Worm (Caenorhabditis elegans): Measurements from ENCODE around the gene R05G9.3.

The R05G9.3 gene

DNA sequence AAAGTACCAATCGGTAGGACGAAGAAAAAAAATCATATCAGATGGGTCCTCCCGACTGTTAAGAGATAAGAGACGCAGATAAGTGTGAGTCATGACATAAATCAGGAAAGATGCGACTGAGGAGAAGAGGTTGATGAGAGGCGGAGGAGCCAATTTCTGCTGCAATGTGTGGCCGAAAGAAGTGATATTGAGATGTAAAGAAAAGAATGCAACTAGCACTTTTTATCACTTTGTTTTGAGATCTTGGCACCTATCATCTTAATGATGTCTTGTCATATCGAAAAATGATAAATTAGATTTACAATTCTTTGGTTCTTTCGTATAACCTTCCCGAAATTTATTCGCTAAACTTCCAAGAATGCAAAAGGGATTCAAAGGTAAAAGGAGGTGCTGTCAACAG, 19.2 kb downstream of the R05G9.3 start, which contains the start of gene del-10:
del-10 (minus strand) TSS at position 24 of the 400 bp plus-strand sequence.
- peak; percentile 27 for TF ChIP-seq lin-14 (GFP tag; optimal IDR thresholded peaks at IDR 0.05)
- TF ChIP-seq nhr-28 (tag; optimal IDR thresholded peaks at IDR 0.05) = no peak
- peak; percentile 12 for TF ChIP-seq nhr-71 (tag; optimal IDR thresholded peaks at IDR 0.05)
- TF ChIP-seq rnt-1 (tag; optimal IDR thresholded peaks at IDR 0.05) = peak; percentile 56
- no peak for TF ChIP-seq ceh-63 (GFP tag; optimal IDR thresholded peaks at IDR 0.05)
- peak; percentile 17 for TF ChIP-seq unc-130 (tag; optimal IDR thresholded peaks at IDR 0.05)
- TF ChIP-seq lsy-2 (tag; optimal IDR thresholded peaks at IDR 0.05) = peak in 1 of 2 experiments; percentile 12

DNA sequence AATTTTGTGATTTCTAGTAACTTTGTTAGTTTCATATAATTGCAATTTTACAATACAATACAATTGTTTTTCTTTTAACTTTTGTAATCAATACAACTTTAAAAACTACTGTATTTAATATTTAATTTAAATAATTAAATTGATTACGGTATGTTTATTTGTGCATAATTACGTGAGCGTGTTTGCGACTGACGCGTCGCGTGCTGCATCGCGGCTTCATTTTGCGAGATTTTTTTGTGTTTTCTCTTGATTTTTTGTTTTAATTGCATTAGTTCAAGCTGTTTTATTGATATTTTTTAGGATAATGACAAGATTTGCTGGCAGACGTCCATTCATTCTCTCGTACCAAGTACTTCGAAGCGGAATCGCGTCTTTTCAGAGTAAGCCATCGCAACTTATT, 24.7 kb downstream of the R05G9.3 start, which contains the start of gene T28D9.4:
T28D9.4 (plus strand) TSS at position 301 of the 400 bp plus-strand sequence.
- no peak for TF ChIP-seq lir-3 (tag; optimal IDR thresholded peaks at IDR 0.05; ENCODE audit: poor library complexity)
- no peak for TF ChIP-seq ama-1 (optimal IDR thresholded peaks at IDR 0.05)
- TF ChIP-seq hpl-2 (GFP tag; optimal IDR thresholded peaks at IDR 0.05) = no peak
- no peak for TF ChIP-seq mef-2 (tag; optimal IDR thresholded peaks at IDR 0.05)
- no peak for TF ChIP-seq sup-37 (GFP tag; optimal IDR thresholded peaks at IDR 0.05)
- no peak for TF ChIP-seq sox-4 (tag; optimal IDR thresholded peaks at IDR 0.05)
- no peak for TF ChIP-seq aha-1 (tag; optimal IDR thresholded peaks at IDR 0.05)
- no peak for TF ChIP-seq nhr-19 (GFP tag; conservative IDR thresholded peaks at IDR 0.05)
- no peak for TF ChIP-seq fkh-8 (tag; optimal IDR thresholded peaks at IDR 0.05)
- TF ChIP-seq pqm-1 (tag; optimal IDR thresholded peaks at IDR 0.05) = no peak
- TF ChIP-seq efl-1 (optimal IDR thresholded peaks at IDR 0.05) = no peak
- no peak for TF ChIP-seq efl-1 (GFP tag; optimal IDR thresholded peaks at IDR 0.05 in 1 of 2)
- no peak for TF ChIP-seq lin-15B (tag; optimal IDR thresholded peaks at IDR 0.05)

DNA sequence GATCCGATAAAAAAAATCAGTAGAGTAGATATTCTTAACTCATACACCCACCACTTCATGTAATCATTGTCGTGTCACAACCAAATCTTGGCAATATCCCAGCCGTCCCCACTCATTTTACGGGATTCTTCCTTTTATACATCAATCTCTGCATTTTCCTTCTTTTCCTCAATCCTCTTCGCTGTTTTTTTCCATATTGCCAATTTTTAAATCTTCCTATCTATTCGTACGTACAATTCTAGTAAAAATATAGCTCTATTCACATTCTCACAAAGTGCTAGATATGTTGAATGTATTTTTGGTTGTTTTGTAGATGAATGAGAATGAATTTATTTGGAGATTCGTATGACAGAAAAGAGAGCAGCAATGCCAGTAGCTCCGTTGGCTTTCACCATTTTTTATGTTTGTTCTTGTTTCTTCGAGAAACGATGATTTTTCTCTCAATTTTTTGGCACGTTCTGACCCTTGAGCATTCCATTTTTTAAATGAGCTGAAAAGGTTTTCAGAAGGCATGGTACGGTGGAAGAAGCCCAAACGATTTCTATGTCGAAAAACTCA, 26.1 kb downstream of the R05G9.3 start, which contains the start of gene T28D9.16:
T28D9.16 (plus strand) TSS at position 508 of the 558 bp plus-strand sequence.
- TF ChIP-seq vab-15 (tag; optimal IDR thresholded peaks at IDR 0.05) (no peak), ces-1 (GFP tag; optimal IDR thresholded peaks at IDR 0.05) (no peak), lin-13 (GFP tag; optimal IDR thresholded peaks at IDR 0.05) (no peak), sptf-1 (tag; optimal IDR thresholded peaks at IDR 0.05) (no peak), grh-1 (GFP tag; IDR thresholded peaks at IDR 0.05) (no peak), nhr-237 (tag; optimal IDR thresholded peaks at IDR 0.05) (no peak), aly-2 (tag; optimal IDR thresholded peaks at IDR 0.05) (no peak), sox-4 (tag; optimal IDR thresholded peaks at IDR 0.05) (no peak), nhr-20 (tag; optimal IDR thresholded peaks at IDR 0.05) (no peak)

- TF ChIP-seq alr-1 (tag; optimal IDR thresholded peaks at IDR 0.05; ENCODE audit: borderline replicate concordance) = no peak
- TF ChIP-seq nhr-11 (tag; optimal IDR thresholded peaks at IDR 0.05) = no peak
- no peak for TF ChIP-seq nhr-77 (tag; optimal IDR thresholded peaks at IDR 0.05)
- no peak for TF ChIP-seq nhr-90 (tag; optimal IDR thresholded peaks at IDR 0.05; ENCODE audit: poor library complexity)
- no peak for TF ChIP-seq unc-98 (GFP tag; IDR thresholded peaks at IDR 0.05)
- TF ChIP-seq dpl-1 (GFP tag; optimal IDR thresholded peaks at IDR 0.05) = no peak
- TF ChIP-seq nhr-85 (tag) = no peak
- no peak for TF ChIP-seq lin-15B (tag; optimal IDR thresholded peaks at IDR 0.05)
- TF ChIP-seq nhr-84 (tag; optimal IDR thresholded peaks at IDR 0.05) = no peak
- TF ChIP-seq unc-130 (tag; optimal IDR thresholded peaks at IDR 0.05) = no peak
- no peak for TF ChIP-seq nhr-71 (tag; optimal IDR thresholded peaks at IDR 0.05)
- no peak for TF ChIP-seq mab-9 (GFP tag; IDR thresholded peaks at IDR 0.05)
- TF ChIP-seq nhr-76 (tag; optimal IDR thresholded peaks at IDR 0.05) = no peak
Observed at ce11 chrII:6470985-6471384, 30.3 kb downstream of the R05G9.3 start, which contains the start of gene dgk-5. TSS of gene dgk-5 (minus strand) at chrII:6471085.

All from whole organism, L1 larva.